Worm (Caenorhabditis elegans): ENCODE data around the gene ZC317.6.
"Not testable (repeated sequence)": the region's sequence is repeated elsewhere in the genome, so short reads cannot be mapped to it uniquely, and the experiment has no call there.

- not testable (repeated sequence) for TF ChIP-seq sea-1 (GFP tag; conservative IDR thresholded peaks at IDR 0.05); ama-1 (optimal IDR thresholded peaks at IDR 0.05); scrt-1 (GFP tag; IDR thresholded peaks at IDR 0.05); tbx-11 (GFP tag; IDR thresholded peaks at IDR 0.05); ceh-13 (GFP tag; optimal IDR thresholded peaks at IDR 0.05); tbx-37 (GFP tag; conservative IDR thresholded peaks at IDR 0.05); F13C5.2 (tag; optimal IDR thresholded peaks at IDR 0.05); hnd-1 (tag; optimal IDR thresholded peaks at IDR 0.05); flt-1 (GFP tag; IDR thresholded peaks at IDR 0.05); tra-4 (tag; optimal IDR thresholded peaks at IDR 0.05); hmbx-1 (tag; optimal IDR thresholded peaks at IDR 0.05); hmg-4 (GFP tag; optimal IDR thresholded peaks at IDR 0.05); aly-1 (tag; optimal IDR thresholded peaks at IDR 0.05); ceh-36 (tag; optimal IDR thresholded peaks at IDR 0.05)
Measured at ce11 chrV:5470930-5471329, 2.5 kb upstream of the ZC317.6 start, which contains the start of gene ZC317.7.
